Worm (Caenorhabditis elegans) whole organism, early embryonic: ENCODE data around the gene F10C2.5.

ENCODE experiments used
- ama-1 ChIP-seq: fragments of 150-350 bp; optimal IDR thresholded peaks from 2 replicates; lab custom pipeline; 2014
- ets-7 ChIP-seq: sonication (generic microtip); optimal IDR thresholded peaks from 2 replicates; lab custom pipeline; 2016; ENCODE audit warnings: missing genotype, missing genetic modification characterization, missing compliant biosample characterization

DNA sequence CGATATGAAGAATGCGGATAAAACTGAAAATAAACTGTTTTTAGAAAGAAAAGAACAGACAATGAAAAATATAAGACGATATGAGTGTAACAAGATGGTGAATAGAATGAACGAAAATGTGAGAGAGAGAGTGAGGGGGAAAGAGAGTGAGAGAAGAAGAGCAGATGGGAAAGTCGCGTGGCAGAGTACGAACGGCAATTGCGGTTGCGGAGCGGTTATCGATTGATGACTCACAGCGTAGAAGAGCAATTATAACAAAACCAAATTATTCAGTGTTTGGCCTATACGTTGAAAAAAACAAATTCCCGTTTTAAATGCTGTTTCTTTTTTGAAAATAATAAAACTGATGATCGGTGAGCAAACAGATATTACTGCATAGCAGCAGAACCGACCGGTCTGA is 20.1 kb downstream of the F10C2.5 start, which contains the start of gene pqn-53:
- TF ChIP-seq ama-1 (lab: Kevin White, UChicago), result no peak
- TF ChIP-seq ets-7 (tag; lab: Kevin White, UChicago), result no peak
